Worm (Caenorhabditis elegans) whole organism, L2 larva: ENCODE measurements around the gene F09G2.1.
A peak's percentile ranks its signal among the peaks of the same experiment; 100 is the strongest.

Experiments used
- C34F6.9 ChIP-seq: fragments of 150-350 bp; optimal IDR thresholded peaks from 2 replicates; lab custom pipeline; 2014; ENCODE audit warnings: missing biosample characterization, missing genetic modification characterization
- F13H6.1 ChIP-seq: sonication (generic microtip); optimal IDR thresholded peaks from 2 replicates; lab custom pipeline; 2016; ENCODE audit warnings: missing genetic modification characterization, missing compliant biosample characterization
- Y55F3AM.14 ChIP-seq: fragments of 200-800 bp; sonication (Bioruptor generic); optimal IDR thresholded peaks from 2 replicates; lab custom pipeline; 2018; ENCODE audit warnings: mild to moderate bottlenecking, missing genetic modification characterization, missing compliant biosample characterization
- ZK546.5 ChIP-seq: sonication (generic microtip); optimal IDR thresholded peaks from 2 replicates; lab custom pipeline; 2017; ENCODE audit warnings: missing biosample characterization, missing genetic modification characterization
- alr-1 ChIP-seq: fragments of 150-350 bp; optimal IDR thresholded peaks from 2 replicates; lab custom pipeline; 2014; ENCODE audit warnings: missing biosample characterization, missing genetic modification characterization
- aly-2 ChIP-seq: fragments of 150-350 bp; optimal IDR thresholded peaks from 2 replicates; lab custom pipeline; 2014; ENCODE audit warnings: missing biosample characterization, missing genetic modification characterization
- blmp-1 ChIP-seq: sonication (generic microtip); optimal IDR thresholded peaks from 2 replicates; lab custom pipeline; 2017; ENCODE audit warnings: missing genetic modification characterization, mild to moderate bottlenecking, missing compliant biosample characterization, antibody characterized with exemption, moderate library complexity; ENCODE audit not compliant: insufficient read depth
- ceh-16 ChIP-seq: fragments of 150-350 bp; optimal IDR thresholded peaks from 2 replicates; lab custom pipeline; 2014; ENCODE audit warnings: missing biosample characterization, missing genetic modification characterization
- ceh-82 ChIP-seq: fragments of 150-350 bp; optimal IDR thresholded peaks from 2 replicates; lab custom pipeline; 2014; ENCODE audit warnings: missing biosample characterization, missing genetic modification characterization
- crh-2 ChIP-seq: sonication (generic microtip); optimal IDR thresholded peaks from 2 replicates; lab custom pipeline; 2017; ENCODE audit warnings: missing biosample characterization, missing genetic modification characterization
- dmd-4 ChIP-seq: sonication (generic microtip); optimal IDR thresholded peaks from 2 replicates; lab custom pipeline; 2017; ENCODE audit warnings: missing biosample characterization, missing genetic modification characterization
- egl-27 ChIP-seq: sonication (generic microtip); optimal IDR thresholded peaks from 3 replicates; lab custom pipeline; 2017; ENCODE audit warnings: missing biosample characterization, missing genetic modification reagents, missing genetic modification characterization
- elt-1 ChIP-seq: fragments of 150-350 bp; optimal IDR thresholded peaks from 2 replicates; lab custom pipeline; 2014; ENCODE audit warnings: missing biosample characterization, missing genetic modification characterization
- elt-3 ChIP-seq: sonication (generic microtip); optimal IDR thresholded peaks from 2 replicates; lab custom pipeline; 2017; ENCODE audit warnings: missing biosample characterization, missing genetic modification characterization
- fos-1 ChIP-seq: fragments of 150-350 bp; optimal IDR thresholded peaks from 2 replicates; lab custom pipeline; 2014; ENCODE audit warnings: missing biosample characterization, missing genetic modification characterization
- gmeb-1 ChIP-seq: fragments of 150-350 bp; optimal IDR thresholded peaks from 2 replicates; lab custom pipeline; 2014; ENCODE audit warnings: missing biosample characterization, missing genetic modification characterization
- lin-11 ChIP-seq: fragments of 150-350 bp; sonication (generic microtip); optimal IDR thresholded peaks from 2 replicates; lab custom pipeline; 2014; ENCODE audit warnings: missing biosample characterization, missing genetic modification characterization, inconsistent platforms, mixed read lengths
- lin-13 ChIP-seq: fragments of 150-350 bp; optimal IDR thresholded peaks from 2 replicates; lab custom pipeline; 2014; ENCODE audit warnings: missing biosample characterization, missing genetic modification reagents, missing genetic modification characterization
- lsy-2 ChIP-seq, 2 experiments: fragments of 150-350 bp in 1 of 2; sonication (generic microtip) in 1 of 2; optimal IDR thresholded peaks; 2 replicates each; lab custom pipeline; 2014 to 2017; ENCODE audit warnings: missing biosample characterization in 2 of 2, missing genetic modification characterization in 2 of 2
- mab-5 ChIP-seq: fragments of 150-350 bp; optimal IDR thresholded peaks from 2 replicates; lab custom pipeline; 2014; ENCODE audit warnings: missing biosample characterization, missing genetic modification characterization
- mbf-1 ChIP-seq: sonication (generic microtip); optimal IDR thresholded peaks from 2 replicates; lab custom pipeline; 2017; ENCODE audit warnings: missing biosample characterization, missing genetic modification characterization
- mdl-1 ChIP-seq, 2 experiments: fragments of 150-350 bp in 1 of 2; sonication (generic microtip) in 1 of 2; optimal IDR thresholded peaks; 2 replicates each; lab custom pipeline; 2017; ENCODE audit warnings: missing biosample characterization in 2 of 2, missing genetic modification characterization in 2 of 2
- nhr-10 ChIP-seq: sonication (generic microtip); optimal IDR thresholded peaks from 2 replicates; lab custom pipeline; 2017; ENCODE audit warnings: missing biosample characterization, missing genetic modification characterization
- nhr-11 ChIP-seq: fragments of 150-350 bp; optimal IDR thresholded peaks from 2 replicates; lab custom pipeline; 2014; ENCODE audit warnings: missing biosample characterization, missing genetic modification characterization
- nhr-12 ChIP-seq: fragments of 150-350 bp; optimal IDR thresholded peaks from 2 replicates; lab custom pipeline; 2014; ENCODE audit warnings: missing biosample characterization, missing genetic modification characterization
- nhr-129 ChIP-seq: fragments of 150-350 bp; optimal IDR thresholded peaks from 2 replicates; lab custom pipeline; 2014; ENCODE audit warnings: missing biosample characterization, missing genetic modification characterization
- nhr-21 ChIP-seq: fragments of 150-350 bp; optimal IDR thresholded peaks from 2 replicates; lab custom pipeline; 2014; ENCODE audit warnings: missing biosample characterization, missing genetic modification characterization
- nhr-23 ChIP-seq: fragments of 150-350 bp; optimal IDR thresholded peaks from 2 replicates; lab custom pipeline; 2014; ENCODE audit warnings: missing biosample characterization, missing genetic modification reagents, missing genetic modification characterization
- nhr-237 ChIP-seq: fragments of 150-350 bp; optimal IDR thresholded peaks from 2 replicates; lab custom pipeline; 2014; ENCODE audit warnings: missing biosample characterization, missing genetic modification characterization
- nhr-25 ChIP-seq: fragments of 150-350 bp; sonication (generic microtip); optimal IDR thresholded peaks from 3 replicates; lab custom pipeline; 2014; ENCODE audit warnings: missing biosample characterization, missing genetic modification characterization
- nhr-6 ChIP-seq: fragments of 150-350 bp; optimal IDR thresholded peaks from 2 replicates; lab custom pipeline; 2014; ENCODE audit warnings: missing biosample characterization, missing genetic modification characterization
- nhr-77 ChIP-seq: fragments of 150-350 bp; optimal IDR thresholded peaks from 2 replicates; lab custom pipeline; 2014; ENCODE audit warnings: missing biosample characterization, missing genetic modification characterization
- peb-1 ChIP-seq: fragments of 150-350 bp; optimal IDR thresholded peaks from 2 replicates; lab custom pipeline; 2014; ENCODE audit warnings: missing biosample characterization, missing genetic modification characterization
- sem-4 ChIP-seq: fragments of 150-350 bp; optimal IDR thresholded peaks from 2 replicates; lab custom pipeline; 2014; ENCODE audit warnings: missing biosample characterization, missing genetic modification reagents, missing genetic modification characterization
- skn-1 ChIP-seq: sonication (generic microtip); optimal IDR thresholded peaks from 2 replicates; lab custom pipeline; 2017; ENCODE audit warnings: missing biosample characterization, missing genetic modification characterization
- sma-3 ChIP-seq: sonication (generic microtip); optimal IDR thresholded peaks from 2 replicates; lab custom pipeline; 2016; ENCODE audit warnings: missing genetic modification reagents, missing genetic modification characterization, missing compliant biosample characterization
- sma-9 ChIP-seq, 2 experiments: fragments of 150-350 bp in 1 of 2; sonication (generic microtip) in 1 of 2; optimal IDR thresholded peaks; 2 replicates each; lab custom pipeline; 2014 to 2016; ENCODE audit warnings: missing genetic modification characterization in 2 of 2, mild to moderate bottlenecking in 1 of 2, missing biosample characterization in 1 of 2, missing compliant biosample characterization in 1 of 2, missing genetic modification reagents in 1 of 2, moderate library complexity in 1 of 2
- snpc-4 ChIP-seq: fragments of 150-350 bp; optimal IDR thresholded peaks from 2 replicates; lab custom pipeline; 2014; ENCODE audit warnings: missing biosample characterization, missing genetic modification characterization
- unc-39 ChIP-seq: fragments of 150-350 bp; optimal IDR thresholded peaks from 2 replicates; lab custom pipeline; 2014; ENCODE audit warnings: missing biosample characterization, missing genetic modification characterization
- unc-55 ChIP-seq: fragments of 150-350 bp; sonication (generic microtip); optimal IDR thresholded peaks from 3 replicates; lab custom pipeline; 2014; ENCODE audit warnings: missing biosample characterization, missing genetic modification reagents, missing genetic modification characterization
- unc-62 ChIP-seq: fragments of 150-350 bp; optimal IDR thresholded peaks from 2 replicates; lab custom pipeline; 2014; ENCODE audit warnings: missing biosample characterization, missing genetic modification reagents, missing genetic modification characterization
- zag-1 ChIP-seq: fragments of 150-350 bp; optimal IDR thresholded peaks from 2 replicates; lab custom pipeline; 2014; ENCODE audit warnings: missing biosample characterization, missing genetic modification characterization
- ztf-1 ChIP-seq: fragments of 200-800 bp; sonication (Bioruptor generic); conservative IDR thresholded peaks from 2 replicates; pipeline ENCODE4 v1.3.6; 2022; ENCODE audit warnings: missing genetic modification characterization, missing compliant biosample characterization
- ztf-11 ChIP-seq: sonication (generic microtip); optimal IDR thresholded peaks from 2 replicates; lab custom pipeline; 2017; ENCODE audit warnings: missing biosample characterization, missing genetic modification characterization
- ztf-4 ChIP-seq: fragments of 150-350 bp; optimal IDR thresholded peaks from 2 replicates; lab custom pipeline; 2014; ENCODE audit warnings: missing biosample characterization, missing genetic modification characterization

F09G2.1 gene

DNA sequence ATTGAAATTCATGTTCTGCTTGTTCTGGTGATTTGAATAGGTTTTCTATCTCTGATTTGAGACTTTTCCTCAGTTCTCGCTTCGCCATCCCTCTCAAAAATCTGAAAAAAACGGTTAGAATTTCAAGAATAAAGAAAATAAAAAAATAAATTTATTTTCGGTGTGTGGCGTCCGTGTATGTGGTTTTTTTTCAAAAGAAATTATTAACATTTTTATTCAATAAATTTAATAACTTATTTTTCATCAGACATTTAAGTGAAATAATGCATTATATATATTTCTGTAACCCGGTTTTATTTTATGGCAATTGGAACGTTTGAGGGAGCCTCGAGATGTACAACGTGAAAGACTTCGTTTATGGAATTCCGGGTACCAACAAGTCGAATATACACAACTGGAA lies 34.7 kb downstream of the F09G2.1 start, which contains the start of gene C05C8.5:
TSS of gene C05C8.5 (minus strand) at position 101 of the 400 bp plus-strand sequence.
- TF ChIP-seq zag-1 (tag; lab: Kevin White, UChicago) (no peak), ztf-11 (tag; lab: Kevin White, UChicago) (no peak)

DNA sequence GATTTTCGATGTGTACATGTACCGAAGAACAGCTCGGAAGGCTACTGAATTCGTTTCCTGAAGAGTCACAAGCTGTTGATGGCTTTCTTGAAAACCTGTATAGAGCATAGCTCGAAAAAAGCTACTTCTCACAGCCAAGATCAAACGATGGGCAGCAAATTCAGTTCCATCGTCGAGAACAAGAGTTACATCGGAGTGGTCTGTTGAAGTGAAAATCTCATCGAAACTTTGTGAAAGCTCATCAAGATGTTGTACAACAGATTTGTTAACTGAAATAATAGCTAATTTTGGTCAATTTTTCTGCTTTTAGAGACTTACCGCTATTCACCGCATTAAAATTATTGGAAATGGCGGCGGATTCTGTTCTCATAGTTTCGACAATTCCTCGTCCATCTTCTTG lies 36.7 kb downstream of the F09G2.1 start:
- TF ChIP-seq mdl-1 (tag; optimal IDR thresholded peaks at IDR 0.05; lab: Kevin White, UChicago) (no peak), nhr-12 (no peak), alr-1 (tag; lab: Kevin White, UChicago) (no peak), aly-2 (no peak), nhr-10 (tag; lab: Kevin White, UChicago) (no peak), ztf-11 (tag; lab: Kevin White, UChicago) (no peak), mab-5 (tag; lab: Kevin White, UChicago) (no peak), lin-11 (tag; lab: Kevin White, UChicago) (no peak), peb-1 (no peak), unc-62 (GFP tag; lab: Kevin White, UChicago) (no peak), nhr-23 (tag; lab: Kevin White, UChicago) (no peak), dmd-4 (no peak), gmeb-1 (tag; lab: Kevin White, UChicago) (no peak), skn-1 (tag; lab: Kevin White, UChicago) (no peak), mbf-1 (tag; lab: Kevin White, UChicago) (no peak), zag-1 (tag; lab: Kevin White, UChicago) (no peak), fos-1 (tag; lab: Kevin White, UChicago) (no peak)

DNA sequence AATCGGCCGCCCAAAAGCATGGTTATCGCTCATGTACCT lies 36.9 kb downstream of the F09G2.1 start, which contains the start of gene hpo-9:
TSS of gene hpo-9 (minus strand) at position 37 of the 39 bp plus-strand sequence.
- TF ChIP-seq nhr-6 (tag; lab: Kevin White, UChicago) (no peak), ztf-1 (no peak), ztf-11 (tag; lab: Kevin White, UChicago) (no peak), C34F6.9 (tag; lab: Kevin White, UChicago) (no peak), alr-1 (tag; lab: Kevin White, UChicago) (no peak), unc-55 (GFP tag; lab: Kevin White, UChicago) (no peak), aly-2 (no peak), snpc-4 (no peak), mbf-1 (tag; lab: Kevin White, UChicago) (no peak), peb-1 (no peak), ceh-16 (tag; lab: Kevin White, UChicago) (no peak), lsy-2 (tag; optimal IDR thresholded peaks at IDR 0.05; lab: Kevin White, UChicago) (no peak), sma-9 (GFP tag; optimal IDR thresholded peaks at IDR 0.05; lab: Kevin White, UChicago) (no peak), sma-9 (tag; optimal IDR thresholded peaks at IDR 0.05; lab: Kevin White, UChicago) (no peak), elt-1 (no peak), mab-5 (tag; lab: Kevin White, UChicago) (no peak)

DNA sequence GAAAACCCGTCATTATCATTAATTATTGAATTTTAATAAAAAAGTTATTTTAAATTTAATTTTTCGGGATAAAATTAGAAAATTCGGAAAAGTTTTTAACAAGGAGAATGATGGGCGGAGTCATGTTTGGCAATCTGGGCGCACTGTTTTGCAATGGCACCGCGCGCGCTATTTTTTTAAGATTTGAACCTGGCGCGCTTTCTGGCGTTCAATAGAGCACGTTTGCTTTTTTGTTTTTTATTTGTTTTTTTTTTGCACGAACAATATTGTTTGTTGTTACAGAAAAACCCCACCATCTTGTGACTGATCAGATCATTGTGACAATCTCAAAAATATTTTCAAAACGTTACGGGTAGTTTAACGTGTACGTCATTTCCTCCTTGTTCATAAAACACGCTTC lies 37.1 kb downstream of the F09G2.1 start, which contains the start of gene hyls-1:
TSS of gene hyls-1 (plus strand) at position 249 of the 400 bp plus-strand sequence.
- TF ChIP-seq elt-3 (tag; lab: Kevin White, UChicago): no peak
- TF ChIP-seq gmeb-1 (tag; lab: Kevin White, UChicago): peak; percentile 97
- TF ChIP-seq fos-1 (tag; lab: Kevin White, UChicago): peak; percentile 29
- TF ChIP-seq unc-55 (GFP tag; lab: Kevin White, UChicago): peak; percentile 95
- peak; percentile 77 for TF ChIP-seq sma-9 (GFP tag; optimal IDR thresholded peaks at IDR 0.05; lab: Kevin White, UChicago)
- no peak for TF ChIP-seq sma-9 (tag; optimal IDR thresholded peaks at IDR 0.05; lab: Kevin White, UChicago)
- TF ChIP-seq peb-1: no peak
- TF ChIP-seq aly-2: no peak
- TF ChIP-seq crh-2 (tag; lab: Kevin White, UChicago): peak; percentile 91
- TF ChIP-seq snpc-4: peak; percentile 18
- TF ChIP-seq ztf-4: peak; percentile 53
- TF ChIP-seq nhr-23 (tag; lab: Kevin White, UChicago): no peak
- no peak for TF ChIP-seq egl-27 (tag; lab: Kevin White, UChicago)
- TF ChIP-seq nhr-129: peak; percentile 80
- TF ChIP-seq unc-62 (GFP tag; lab: Kevin White, UChicago): no peak
- peak; percentile 57 for TF ChIP-seq nhr-237 (tag; lab: Kevin White, UChicago)
- TF ChIP-seq nhr-21 (tag; lab: Kevin White, UChicago): peak; percentile 70
- TF ChIP-seq elt-1: no peak
- peak; percentile 16 for TF ChIP-seq ZK546.5
- TF ChIP-seq nhr-12: no peak
- TF ChIP-seq sma-3 (GFP tag; lab: Kevin White, UChicago): peak; percentile 85
- TF ChIP-seq Y55F3AM.14: no peak
- no peak for TF ChIP-seq mbf-1 (tag; lab: Kevin White, UChicago)
- TF ChIP-seq lin-11 (tag; lab: Kevin White, UChicago): peak; percentile 88
- no peak for TF ChIP-seq nhr-77 (tag; lab: Kevin White, UChicago)
- TF ChIP-seq ceh-82 (tag; lab: Kevin White, UChicago): peak; percentile 73
- TF ChIP-seq ceh-16 (tag; lab: Kevin White, UChicago): no peak
- peak; percentile 78 for TF ChIP-seq F13H6.1 (tag; lab: Kevin White, UChicago)
- no peak for TF ChIP-seq nhr-10 (tag; lab: Kevin White, UChicago)
- TF ChIP-seq blmp-1 (tag; lab: Kevin White, UChicago): peak; percentile 40
- peak; percentile 70 for TF ChIP-seq sem-4 (tag; lab: Kevin White, UChicago)
- peak; percentile 85 for TF ChIP-seq nhr-25 (tag; lab: Kevin White, UChicago)
- TF ChIP-seq unc-39: no peak
- TF ChIP-seq nhr-6 (tag; lab: Kevin White, UChicago): no peak
- peak; percentile 64 for TF ChIP-seq mab-5 (tag; lab: Kevin White, UChicago)
- TF ChIP-seq dmd-4: no peak
- no peak for TF ChIP-seq nhr-11 (tag; lab: Kevin White, UChicago)
- no peak for TF ChIP-seq ztf-1
- peak; percentile 83 for TF ChIP-seq lin-13 (GFP tag; lab: Kevin White, UChicago)
- TF ChIP-seq skn-1 (tag; lab: Kevin White, UChicago): peak; percentile 64
